Worm (Caenorhabditis elegans) whole organism, L1 larva: ENCODE measurements around the gene Y43F8B.10.

Source experiments
- C04F5.9 ChIP-seq: sonication (generic microtip); optimal IDR thresholded peaks from 2 replicates; lab custom pipeline; 2016; ENCODE audit warnings: missing genetic modification characterization, missing compliant biosample characterization
- C34B4.2 ChIP-seq: sonication (generic microtip); optimal IDR thresholded peaks from 2 replicates; lab custom pipeline; 2017; ENCODE audit warnings: mild to moderate bottlenecking, missing genetic modification characterization, missing compliant biosample characterization
- F16B12.6 ChIP-seq: fragments of 150-350 bp; optimal IDR thresholded peaks from 2 replicates; lab custom pipeline; 2014; ENCODE audit warnings: missing biosample characterization, missing genetic modification characterization
- Y116A8C.19 ChIP-seq: sonication (generic microtip); optimal IDR thresholded peaks from 2 replicates; lab custom pipeline; 2016; ENCODE audit warnings: missing compliant biosample characterization, missing genetic modification characterization, borderline replicate concordance
- aha-1 ChIP-seq: fragments of 150-350 bp; optimal IDR thresholded peaks from 2 replicates; lab custom pipeline; 2014; ENCODE audit warnings: missing biosample characterization, missing genetic modification characterization
- aly-2 ChIP-seq: fragments of 150-350 bp; optimal IDR thresholded peaks from 2 replicates; lab custom pipeline; 2014; ENCODE audit warnings: missing biosample characterization, missing genetic modification characterization
- ama-1 ChIP-seq: fragments of 150-350 bp; optimal IDR thresholded peaks from 2 replicates; lab custom pipeline; 2014
- ceh-90 ChIP-seq: sonication (generic microtip); optimal IDR thresholded peaks from 2 replicates; lab custom pipeline; 2016; ENCODE audit warnings: missing genetic modification characterization, missing compliant biosample characterization
- egl-13 ChIP-seq: sonication (generic microtip); optimal IDR thresholded peaks from 2 replicates; lab custom pipeline; 2016; ENCODE audit warnings: missing genotype, missing genetic modification reagents, missing genetic modification characterization, missing compliant biosample characterization
- fkh-10 ChIP-seq: sonication (generic microtip); optimal IDR thresholded peaks from 2 replicates; lab custom pipeline; 2017; ENCODE audit warnings: missing biosample characterization, missing genetic modification reagents, missing genetic modification characterization
- fkh-4 ChIP-seq: sonication (generic microtip); optimal IDR thresholded peaks from 2 replicates; lab custom pipeline; 2016; ENCODE audit warnings: missing compliant biosample characterization, missing genetic modification characterization, borderline replicate concordance
- fkh-8 ChIP-seq: sonication (generic microtip); optimal IDR thresholded peaks from 2 replicates; lab custom pipeline; 2016; ENCODE audit warnings: mild to moderate bottlenecking, missing genetic modification characterization, missing compliant biosample characterization
- grh-1 ChIP-seq: fragments of 200-800 bp; sonication (Bioruptor generic); IDR thresholded peaks from 2 replicates; pipeline ENCODE4 v1.3.6; 2022; ENCODE audit warnings: missing genetic modification reagents, missing genetic modification characterization, missing compliant biosample characterization
- hlh-17 ChIP-seq: fragments of 200-800 bp; sonication (Bioruptor generic); optimal IDR thresholded peaks from 2 replicates; lab custom pipeline; 2018; ENCODE audit warnings: missing genetic modification characterization, mild to moderate bottlenecking, missing compliant biosample characterization, moderate library complexity, borderline replicate concordance
- hpl-2 ChIP-seq: fragments of 150-350 bp; optimal IDR thresholded peaks from 2 replicates; lab custom pipeline; 2014; ENCODE audit warnings: missing biosample characterization, missing genetic modification reagents, missing genetic modification characterization
- isw-1 ChIP-seq: fragments of 200-800 bp; sonication (Bioruptor generic); IDR thresholded peaks from 2 replicates; pipeline ENCODE4 v1.3.6; 2022; ENCODE audit warnings: missing genetic modification characterization, missing compliant biosample characterization
- lin-15B ChIP-seq: fragments of 150-350 bp; sonication (generic microtip); optimal IDR thresholded peaks from 3 replicates; lab custom pipeline; 2014; ENCODE audit warnings: missing biosample characterization, missing genetic modification characterization
- lin-35 ChIP-seq, 2 experiments: fragments of 150-350 bp; optimal IDR thresholded peaks; 2 replicates each; lab custom pipeline; 2014; ENCODE audit warnings: missing biosample characterization in 2 of 2, missing genetic modification characterization in 2 of 2, missing genetic modification reagents in 2 of 2
- lsy-2 ChIP-seq, 2 experiments: fragments of 150-350 bp; optimal IDR thresholded peaks; 2 replicates each; lab custom pipeline; 2014; ENCODE audit warnings: missing biosample characterization in 2 of 2, missing genetic modification characterization in 2 of 2
- mef-2 ChIP-seq: fragments of 150-350 bp; optimal IDR thresholded peaks from 2 replicates; lab custom pipeline; 2014; ENCODE audit warnings: missing biosample characterization, missing genetic modification characterization
- mep-1 ChIP-seq: fragments of 150-350 bp; optimal IDR thresholded peaks from 2 replicates; lab custom pipeline; 2014; ENCODE audit warnings: missing biosample characterization, missing genetic modification characterization
- nhr-28 ChIP-seq: fragments of 150-350 bp; optimal IDR thresholded peaks from 2 replicates; lab custom pipeline; 2014; ENCODE audit warnings: missing biosample characterization, missing genetic modification characterization
- nhr-76 ChIP-seq: sonication (generic microtip); optimal IDR thresholded peaks from 2 replicates; lab custom pipeline; 2017; ENCODE audit warnings: missing biosample characterization, missing genetic modification characterization
- nhr-77 ChIP-seq: fragments of 150-350 bp; optimal IDR thresholded peaks from 2 replicates; lab custom pipeline; 2014; ENCODE audit warnings: missing biosample characterization, missing genetic modification characterization
- nhr-85 ChIP-seq: sonication (generic microtip); peaks from one replicate; lab custom pipeline; 2016; ENCODE audit warnings: missing genetic modification characterization, inconsistent platforms, missing compliant biosample characterization
- pax-3 ChIP-seq: fragments of 200-800 bp; sonication (Bioruptor generic); optimal IDR thresholded peaks from 2 replicates; lab custom pipeline; 2018; ENCODE audit warnings: mild to moderate bottlenecking, missing genetic modification characterization, moderate library complexity, missing compliant biosample characterization
- rnt-1 ChIP-seq: sonication (generic microtip); optimal IDR thresholded peaks from 2 replicates; lab custom pipeline; 2016; ENCODE audit warnings: mild to moderate bottlenecking, missing genetic modification characterization, moderate library complexity, missing compliant biosample characterization
- skn-1 ChIP-seq: fragments of 150-350 bp; optimal IDR thresholded peaks from 2 replicates; lab custom pipeline; 2014; ENCODE audit warnings: missing biosample characterization, missing genetic modification characterization
- snpc-4 ChIP-seq: fragments of 150-350 bp; optimal IDR thresholded peaks from 2 replicates; lab custom pipeline; 2014; ENCODE audit warnings: missing biosample characterization, missing genetic modification characterization
- sptf-1 ChIP-seq: fragments of 150-350 bp; optimal IDR thresholded peaks from 2 replicates; lab custom pipeline; 2014; ENCODE audit warnings: missing biosample characterization, missing genetic modification characterization
- sup-37 ChIP-seq: fragments of 200-800 bp; sonication (Bioruptor generic); optimal IDR thresholded peaks from 2 replicates; lab custom pipeline; 2018; ENCODE audit warnings: mild to moderate bottlenecking, missing genetic modification characterization, missing compliant biosample characterization
- tbx-2 ChIP-seq: sonication (generic microtip); optimal IDR thresholded peaks from 2 replicates; lab custom pipeline; 2016; ENCODE audit warnings: missing genetic modification characterization, missing compliant biosample characterization
- unc-62 ChIP-seq: fragments of 150-350 bp; optimal IDR thresholded peaks from 2 replicates; lab custom pipeline; 2014; ENCODE audit warnings: missing biosample characterization, missing genetic modification reagents, missing genetic modification characterization
- unc-98 ChIP-seq: fragments of 200-800 bp; sonication (Bioruptor generic); IDR thresholded peaks from 2 replicates; pipeline ENCODE4 v1.3.6; 2022; ENCODE audit warnings: missing genetic modification characterization, missing compliant biosample characterization
- xbp-1 ChIP-seq: sonication (generic microtip); optimal IDR thresholded peaks from 2 replicates; lab custom pipeline; 2016; ENCODE audit warnings: missing genetic modification characterization, missing compliant biosample characterization
- zip-4 ChIP-seq: fragments of 200-800 bp; sonication (Bioruptor generic); optimal IDR thresholded peaks from 2 replicates; lab custom pipeline; 2018; ENCODE audit warnings: mild to moderate bottlenecking, missing genetic modification characterization, moderate library complexity, missing compliant biosample characterization

Y43F8B.10 gene

ce11 chrV:19482535-19482934 lies 8.3 kb downstream of the Y43F8B.10 start, which contains the start of gene Y43F8B.22:
Gene Y43F8B.22 (plus strand): TSS chrV:19482835.
- TF ChIP-seq mef-2 (no peak), hlh-17 (no peak), rnt-1 (tag; lab: Kevin White, UChicago) (no peak), pax-3 (tag; lab: Kevin White, UChicago) (no peak), sptf-1 (tag; lab: Kevin White, UChicago) (no peak), lsy-2 (tag; optimal IDR thresholded peaks at IDR 0.05; lab: Kevin White, UChicago) (no peak), snpc-4 (tag; lab: Kevin White, UChicago) (no peak), C04F5.9 (no peak), unc-62 (no peak), skn-1 (tag; lab: Kevin White, UChicago) (no peak), ceh-90 (no peak), tbx-2 (tag; lab: Kevin White, UChicago) (no peak), F16B12.6 (tag; lab: Kevin White, UChicago) (no peak), zip-4 (GFP tag; lab: Kevin White, UChicago) (no peak), xbp-1 (tag; lab: Kevin White, UChicago) (no peak), ama-1 (no peak)

ce11 chrV:19484507-19484906 lies 10.2 kb downstream of the Y43F8B.10 start, which contains the start of gene Y43F8B.17:
Gene Y43F8B.17 (plus strand): TSS chrV:19484721.
- TF ChIP-seq aly-2 (tag; lab: Kevin White, UChicago): no peak
- no peak for TF ChIP-seq hlh-17
- TF ChIP-seq nhr-85 (tag; lab: Kevin White, UChicago): peak; percentile 58
- TF ChIP-seq C04F5.9: no peak
- no peak for TF ChIP-seq fkh-4 (tag; lab: Kevin White, UChicago)

- TF ChIP-seq fkh-10: no peak
- no peak for TF ChIP-seq mep-1 (tag; lab: Kevin White, UChicago)
- no peak for TF ChIP-seq F16B12.6 (tag; lab: Kevin White, UChicago)
- TF ChIP-seq lin-15B (tag; lab: Kevin White, UChicago): no peak
These were observed 11.0 kb downstream of the Y43F8B.10 start, which contains the start of gene Y43F8B.28 for ce11 chrV:19485261-19485660. Gene Y43F8B.28 (plus strand): TSS chrV:19485319.

- TF ChIP-seq unc-62 (no peak), unc-98 (GFP tag; lab: Robert Waterston, UW) (no peak), aha-1 (tag; lab: Kevin White, UChicago) (no peak), hpl-2 (GFP tag; lab: Kevin White, UChicago) (no peak), C04F5.9 (no peak), C34B4.2 (tag; lab: Kevin White, UChicago) (no peak), Y116A8C.19 (tag; lab: Kevin White, UChicago) (no peak), nhr-77 (tag; lab: Kevin White, UChicago) (no peak)
- TF ChIP-seq, all 84 proteins: peak for 0
These were observed 11.4 kb downstream of the Y43F8B.10 start, which contains the start of gene Y43F8B.18 for ce11 chrV:19485690-19486089. Gene Y43F8B.18 (plus strand): TSS chrV:19485990.

ce11 chrV:19490461-19490860 lies 16.2 kb downstream of the Y43F8B.10 start, which contains the start of gene Y43F8B.7:
Gene Y43F8B.7 (plus strand): TSS chrV:19490761.
- TF ChIP-seq egl-13 (tag; lab: Kevin White, UChicago): no peak
- TF ChIP-seq, all 84 proteins: peak for 0

ce11 chrV:19491302-19491701 lies 17.0 kb downstream of the Y43F8B.10 start, which contains the start of gene Y43F8B.29:
Gene Y43F8B.29 (plus strand): TSS chrV:19491602.
- no peak for TF ChIP-seq lsy-2 (tag; optimal IDR thresholded peaks at IDR 0.05; lab: Kevin White, UChicago)

ce11 chrV:19495145-19495544 lies 20.9 kb downstream of the Y43F8B.10 start:
- TF ChIP-seq lin-35 (GFP tag; optimal IDR thresholded peaks at IDR 0.05; lab: Kevin White, UChicago): no peak
- TF ChIP-seq nhr-76 (tag; lab: Kevin White, UChicago): no peak
- TF ChIP-seq fkh-8: no peak
- no peak for TF ChIP-seq grh-1 (GFP tag; lab: Robert Waterston, UW)
- no peak for TF ChIP-seq nhr-28 (tag; lab: Kevin White, UChicago)
- TF ChIP-seq ama-1: no peak
- no peak for TF ChIP-seq isw-1 (GFP tag; lab: Robert Waterston, UW)
- no peak for TF ChIP-seq sup-37 (GFP tag; lab: Kevin White, UChicago)
- TF ChIP-seq unc-98 (GFP tag; lab: Robert Waterston, UW): no peak
- TF ChIP-seq C34B4.2 (tag; lab: Kevin White, UChicago): no peak
